Fruit fly (Drosophila melanogaster): ENCODE results near the gene CG13313.

- TF ChIP-seq psq (optimal IDR thresholded peaks at IDR 0.05) (no peak), CG8478 (optimal IDR thresholded peaks at IDR 0.05) (no peak), pan (optimal IDR thresholded peaks at IDR 0.05) (no peak), EcR (GFP tag; optimal IDR thresholded peaks at IDR 0.05) (no peak), usp (GFP tag; optimal IDR thresholded peaks at IDR 0.05) (no peak)
Measured at dm6 chr3L:8939654-8940053, 19.0 kb upstream of the CG13313 start.

Measured in whole organism.